Worm (Caenorhabditis elegans): ENCODE measurements around the gene C06A6.2.

Gene C06A6.2

ce11 chrIV:7846386-7846785 lies at the start of gene C06A6.2:
TSS of gene C06A6.2 (plus strand) at chrIV:7846622.
- TF ChIP-seq dao-5 (tag; optimal IDR thresholded peaks at IDR 0.05) (no peak), him-1 (tag; optimal IDR thresholded peaks at IDR 0.05) (no peak), W03F9.2 (tag; optimal IDR thresholded peaks at IDR 0.05) (no peak)

ce11 chrIV:7800338-7800737 lies 46.1 kb upstream of the C06A6.2 start:
- TF ChIP-seq dao-5 (tag; optimal IDR thresholded peaks at IDR 0.05) (no peak), W03F9.2 (tag; optimal IDR thresholded peaks at IDR 0.05) (no peak), him-1 (tag; optimal IDR thresholded peaks at IDR 0.05) (no peak)

- TF ChIP-seq him-1 (tag; optimal IDR thresholded peaks at IDR 0.05) (no peak), dao-5 (tag; optimal IDR thresholded peaks at IDR 0.05) (no peak), W03F9.2 (tag; optimal IDR thresholded peaks at IDR 0.05) (no peak)
Measured at ce11 chrIV:7803250-7803649, 43.2 kb upstream of the C06A6.2 start, which contains the start of gene C33H5.16. TSS of gene C33H5.16 (minus strand) at chrIV:7803350.

- TF ChIP-seq him-1 (tag; optimal IDR thresholded peaks at IDR 0.05) (no peak), dao-5 (tag; optimal IDR thresholded peaks at IDR 0.05) (no peak), W03F9.2 (tag; optimal IDR thresholded peaks at IDR 0.05) (no peak)
Measured at ce11 chrIV:7804740-7805139, 41.7 kb upstream of the C06A6.2 start, which contains the start of gene C33H5.2. TSS of gene C33H5.2 (plus strand) at chrIV:7805040.

- TF ChIP-seq him-1 (tag; optimal IDR thresholded peaks at IDR 0.05) (no peak), W03F9.2 (tag; optimal IDR thresholded peaks at IDR 0.05) (no peak), dao-5 (tag; optimal IDR thresholded peaks at IDR 0.05) (no peak)
Measured at ce11 chrIV:7808583-7808982, 37.8 kb upstream of the C06A6.2 start, which contains the start of gene C33H5.1. TSS of gene C33H5.1 (plus strand) at chrIV:7808912.

ce11 chrIV:7812709-7813108 lies 33.7 kb upstream of the C06A6.2 start, which contains the start of gene zgpa-1:
TSS of gene zgpa-1 (minus strand) at chrIV:7812809.
- no peak for TF ChIP-seq him-1 (tag; optimal IDR thresholded peaks at IDR 0.05)
- no peak for TF ChIP-seq W03F9.2 (tag; optimal IDR thresholded peaks at IDR 0.05)
- no peak for TF ChIP-seq dao-5 (tag; optimal IDR thresholded peaks at IDR 0.05)

ce11 chrIV:7815683-7816183 lies 30.7 kb upstream of the C06A6.2 start, which contains the start of gene cdgs-1:
TSS of gene cdgs-1 (minus strand) at chrIV:7815733.
- TF ChIP-seq dao-5 (tag; optimal IDR thresholded peaks at IDR 0.05) = no peak
- TF ChIP-seq him-1 (tag; optimal IDR thresholded peaks at IDR 0.05) = no peak
- no peak for TF ChIP-seq W03F9.2 (tag; optimal IDR thresholded peaks at IDR 0.05)

ce11 chrIV:7816402-7817102 lies 29.9 kb upstream of the C06A6.2 start:
- TF ChIP-seq W03F9.2 (tag; optimal IDR thresholded peaks at IDR 0.05) (peak; percentile 21), him-1 (tag; optimal IDR thresholded peaks at IDR 0.05) (no peak)

ce11 chrIV:7817852-7818251 lies 28.6 kb upstream of the C06A6.2 start, which contains the start of gene ric-3:
TSS of gene ric-3 (plus strand) at chrIV:7818251.
- TF ChIP-seq him-1 (tag; optimal IDR thresholded peaks at IDR 0.05) (no peak), dao-5 (tag; optimal IDR thresholded peaks at IDR 0.05) (no peak), W03F9.2 (tag; optimal IDR thresholded peaks at IDR 0.05) (no peak)

- TF ChIP-seq W03F9.2 (tag; optimal IDR thresholded peaks at IDR 0.05) = no peak
- TF ChIP-seq dao-5 (tag; optimal IDR thresholded peaks at IDR 0.05) = no peak
- TF ChIP-seq him-1 (tag; optimal IDR thresholded peaks at IDR 0.05) = no peak
Measured at ce11 chrIV:7822524-7822923, 23.9 kb upstream of the C06A6.2 start, which contains the start of gene T14A8.2. TSS of gene T14A8.2 (minus strand) at chrIV:7822624.

- TF ChIP-seq him-1 (tag; optimal IDR thresholded peaks at IDR 0.05) (no peak), W03F9.2 (tag; optimal IDR thresholded peaks at IDR 0.05) (no peak), dao-5 (tag; optimal IDR thresholded peaks at IDR 0.05) (no peak)
Measured at ce11 chrIV:7824649-7825048, 21.8 kb upstream of the C06A6.2 start.

- TF ChIP-seq him-1 (tag; optimal IDR thresholded peaks at IDR 0.05) (no peak), dao-5 (tag; optimal IDR thresholded peaks at IDR 0.05) (no peak), W03F9.2 (tag; optimal IDR thresholded peaks at IDR 0.05) (peak; percentile 61)
Measured at ce11 chrIV:7829275-7829938, 17.0 kb upstream of the C06A6.2 start, which contains the start of gene C06A6.4. TSS of gene C06A6.4 (minus strand) at chrIV:7829298.

ce11 chrIV:7830151-7830550 lies 16.3 kb upstream of the C06A6.2 start, which contains the start of gene mvb-12:
TSS of gene mvb-12 (plus strand) at chrIV:7830525.
- no peak for TF ChIP-seq W03F9.2 (tag; optimal IDR thresholded peaks at IDR 0.05)
- no peak for TF ChIP-seq him-1 (tag; optimal IDR thresholded peaks at IDR 0.05)
- TF ChIP-seq dao-5 (tag; optimal IDR thresholded peaks at IDR 0.05) = no peak
